Worm (Caenorhabditis elegans) whole organism, mixed stage, embryonic: ENCODE measurements around the gene col-153.

Experiments
- elt-1 ChIP-seq: sonication (generic microtip); optimal IDR thresholded peaks from 2 replicates; lab custom pipeline; 2017; ENCODE audit warnings: missing genetic modification characterization, mild to moderate bottlenecking, missing compliant biosample characterization, antibody characterized with exemption, moderate library complexity, borderline replicate concordance; ENCODE audit not compliant: insufficient read depth
- elt-3 ChIP-seq: fragments of 150-350 bp; optimal IDR thresholded peaks from 2 replicates; lab custom pipeline; 2014; ENCODE audit warnings: missing biosample characterization, missing genetic modification characterization
- hlh-1 ChIP-seq: fragments of 150-350 bp; optimal IDR thresholded peaks from 2 replicates; lab custom pipeline; 2014; ENCODE audit warnings: missing biosample characterization, missing genetic modification reagents, missing genetic modification characterization
- lin-13 ChIP-seq: fragments of 150-350 bp; optimal IDR thresholded peaks from 2 replicates; lab custom pipeline; 2014; ENCODE audit warnings: missing biosample characterization, missing genetic modification characterization
- lin-32 ChIP-seq: fragments of 200-800 bp; sonication (Bioruptor generic); optimal IDR thresholded peaks from 2 replicates; lab custom pipeline; 2018; ENCODE audit warnings: mild to moderate bottlenecking, missing genetic modification characterization, missing compliant biosample characterization
- lsy-2 ChIP-seq: fragments of 150-350 bp; optimal IDR thresholded peaks from 2 replicates; lab custom pipeline; 2014; ENCODE audit warnings: missing biosample characterization, missing genetic modification characterization
- nhr-237 ChIP-seq: fragments of 150-350 bp; optimal IDR thresholded peaks from 2 replicates; lab custom pipeline; 2014; ENCODE audit warnings: missing biosample characterization, missing genetic modification characterization
- nhr-76 ChIP-seq: sonication (generic microtip); optimal IDR thresholded peaks from 2 replicates; lab custom pipeline; 2017; ENCODE audit warnings: missing biosample characterization, missing genetic modification characterization
- pha-4 ChIP-seq: fragments of 150-350 bp; optimal IDR thresholded peaks from 2 replicates; lab custom pipeline; 2018; ENCODE audit warnings: missing biosample characterization, missing genetic modification reagents, missing genetic modification characterization
- snpc-4 ChIP-seq: fragments of 150-350 bp; optimal IDR thresholded peaks from 2 replicates; lab custom pipeline; 2014; ENCODE audit warnings: missing biosample characterization, missing genetic modification characterization
- unc-39 ChIP-seq: fragments of 150-350 bp; optimal IDR thresholded peaks from 2 replicates; lab custom pipeline; 2014; ENCODE audit warnings: missing biosample characterization, missing genetic modification characterization
- unc-62 ChIP-seq: fragments of 150-350 bp; optimal IDR thresholded peaks from 2 replicates; lab custom pipeline; 2014; ENCODE audit warnings: missing biosample characterization, missing genetic modification reagents, missing genetic modification characterization

DNA sequence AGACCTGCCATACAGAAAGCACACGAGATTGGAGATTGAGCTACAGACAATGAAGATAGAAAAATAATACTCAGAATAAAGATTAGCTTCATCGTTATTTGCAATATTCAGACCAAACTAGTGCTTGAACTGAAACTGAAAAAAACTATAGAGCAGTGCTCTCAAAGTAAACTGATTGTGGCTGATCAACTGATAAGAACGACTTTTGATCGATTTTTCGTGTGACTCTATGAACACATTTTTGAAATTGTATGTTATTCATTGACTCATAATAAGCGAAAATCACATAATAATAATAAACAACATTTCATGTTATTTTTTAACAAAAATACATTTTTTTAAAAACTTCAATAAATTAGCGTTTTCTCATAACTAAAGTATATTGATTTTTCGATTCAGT lies 48.5 kb upstream of the col-153 start, which contains the start of gene spp-16:
- no peak for TF ChIP-seq nhr-237 (tag; lab: Kevin White, UChicago)
- TF ChIP-seq elt-1 (tag; lab: Kevin White, UChicago) = no peak
- no peak for TF ChIP-seq pha-4
- TF ChIP-seq lin-13 = no peak
- TF ChIP-seq lsy-2 = no peak
- no peak for TF ChIP-seq unc-62 (GFP tag; lab: Kevin White, UChicago)
- TF ChIP-seq nhr-76 = no peak
- TF ChIP-seq unc-39 = no peak
- no peak for TF ChIP-seq hlh-1 (tag; lab: Kevin White, UChicago)
- TF ChIP-seq lin-32 (GFP tag; lab: Kevin White, UChicago) = no peak
- TF ChIP-seq elt-3 (tag; lab: Kevin White, UChicago) = no peak
- no peak for TF ChIP-seq snpc-4 (tag; lab: Kevin White, UChicago)
